Worm (Caenorhabditis elegans) whole organism, early embryonic: Measurements from ENCODE around the gene rabx-5.

Experiments used
- F13C5.2 ChIP-seq: sonication (generic microtip); optimal IDR thresholded peaks from 2 replicates; lab custom pipeline; 2017; ENCODE audit warnings: mild to moderate bottlenecking, missing genetic modification characterization, inconsistent platforms, missing compliant biosample characterization
- aly-1 ChIP-seq: sonication (generic microtip); optimal IDR thresholded peaks from 2 replicates; lab custom pipeline; 2016; ENCODE audit warnings: missing genetic modification characterization, missing compliant biosample characterization
- ama-1 ChIP-seq: fragments of 150-350 bp; optimal IDR thresholded peaks from 2 replicates; lab custom pipeline; 2014
- ceh-13 ChIP-seq: fragments of 200-800 bp; sonication (Bioruptor generic); optimal IDR thresholded peaks from 2 replicates; lab custom pipeline; 2018; ENCODE audit warnings: mild to moderate bottlenecking, missing genetic modification characterization, missing compliant biosample characterization
- flt-1 ChIP-seq: fragments of 200-800 bp; sonication (Bioruptor generic); IDR thresholded peaks from 2 replicates; pipeline ENCODE4 v1.3.6; 2022; ENCODE audit warnings: missing genetic modification characterization, missing compliant biosample characterization
- hnd-1 ChIP-seq: sonication (generic microtip); optimal IDR thresholded peaks from 2 replicates; lab custom pipeline; 2016; ENCODE audit warnings: missing genetic modification characterization, missing compliant biosample characterization
- scrt-1 ChIP-seq: fragments of 200-800 bp; sonication (Bioruptor generic); IDR thresholded peaks from 2 replicates; pipeline ENCODE4 v1.3.6; 2022; ENCODE audit warnings: missing genetic modification characterization, missing compliant biosample characterization
- sea-1 ChIP-seq: fragments of 200-800 bp; sonication (Bioruptor generic); conservative IDR thresholded peaks from 2 replicates; pipeline ENCODE4 v1.3.6; 2022; ENCODE audit warnings: missing genetic modification characterization, missing compliant biosample characterization
- tbx-37 ChIP-seq: fragments of 200-800 bp; sonication (Bioruptor generic); conservative IDR thresholded peaks from 2 replicates; pipeline ENCODE4 v1.3.6; 2022; ENCODE audit warnings: missing genetic modification reagents, missing genetic modification characterization, missing compliant biosample characterization

DNA sequence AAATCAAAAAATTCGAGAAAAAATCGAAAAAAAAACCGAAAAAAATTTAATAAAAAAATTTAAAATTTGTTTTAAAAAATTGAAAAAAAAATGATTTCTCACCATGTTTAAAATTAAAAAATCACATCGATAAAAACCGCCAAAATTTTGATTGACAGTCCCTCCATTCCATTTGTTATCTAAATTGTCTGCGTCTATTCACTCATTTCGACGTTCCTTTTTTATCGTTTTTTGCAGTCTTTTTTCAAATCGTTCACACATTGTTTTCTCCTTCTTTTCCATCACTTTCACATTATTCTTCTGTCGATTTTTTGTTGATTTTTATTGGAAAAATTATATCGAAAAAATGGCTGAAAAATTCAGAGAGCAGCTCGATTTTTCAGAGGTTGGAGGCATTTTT lies 50.9 kb downstream of the rabx-5 start:
- TF ChIP-seq ama-1 (lab: Kevin White, UChicago) (no peak), scrt-1 (GFP tag; lab: Robert Waterston, UW) (no peak), ceh-13 (GFP tag; lab: Kevin White, UChicago) (no peak), tbx-37 (no peak), hnd-1 (tag; lab: Kevin White, UChicago) (no peak), flt-1 (no peak), F13C5.2 (tag; lab: Kevin White, UChicago) (no peak), aly-1 (no peak), sea-1 (GFP tag; lab: Robert Waterston, UW) (no peak)
